Worm (Caenorhabditis elegans) whole organism, L4/young adult: ENCODE results near the gene gtl-2.

Source experiments
- W03F9.2 ChIP-seq: fragments of 150-350 bp; optimal IDR thresholded peaks from 2 replicates; lab custom pipeline; 2014; ENCODE audit warnings: missing biosample characterization, missing genetic modification characterization
- him-1 ChIP-seq: sonication (generic microtip); optimal IDR thresholded peaks from 2 replicates; lab custom pipeline; 2016; ENCODE audit warnings: missing genotype, missing genetic modification reagents, missing genetic modification characterization, missing compliant biosample characterization

DNA sequence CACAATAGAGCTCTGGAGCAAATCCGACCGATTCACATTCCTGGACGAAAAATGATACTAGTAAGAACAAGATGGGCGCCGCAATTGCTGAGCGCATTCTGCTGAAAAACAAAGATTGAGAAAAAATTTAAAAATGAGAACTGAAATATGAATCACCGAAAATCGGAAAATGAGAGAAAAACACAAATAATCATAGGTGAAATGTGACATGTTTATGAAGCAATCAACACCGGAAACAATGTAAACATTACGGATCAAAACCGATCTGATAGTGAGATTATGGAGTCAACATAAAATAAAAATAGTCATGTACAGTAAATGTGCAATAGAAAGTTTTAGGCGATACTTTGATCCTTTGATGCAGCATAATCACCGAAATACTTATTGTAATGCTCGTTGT lies 40.6 kb downstream of the gtl-2 start, which contains the start of gene dnj-2:
- no peak for TF ChIP-seq W03F9.2
- no peak for TF ChIP-seq him-1 (tag; lab: Kevin White, UChicago)
